Worm (Caenorhabditis elegans) whole organism, L1 larva: ENCODE data around the gene egl-27.

Source experiments
- F16B12.6 ChIP-seq: fragments of 150-350 bp; optimal IDR thresholded peaks from 2 replicates; lab custom pipeline; 2014; ENCODE audit warnings: missing biosample characterization, missing genetic modification characterization
- Y116A8C.19 ChIP-seq: sonication (generic microtip); optimal IDR thresholded peaks from 2 replicates; lab custom pipeline; 2016; ENCODE audit warnings: missing compliant biosample characterization, missing genetic modification characterization, borderline replicate concordance
- aha-1 ChIP-seq: fragments of 150-350 bp; optimal IDR thresholded peaks from 2 replicates; lab custom pipeline; 2014; ENCODE audit warnings: missing biosample characterization, missing genetic modification characterization
- alr-1 ChIP-seq: fragments of 200-800 bp; sonication (Bioruptor generic); optimal IDR thresholded peaks from 2 replicates; lab custom pipeline; 2018; ENCODE audit warnings: borderline replicate concordance, mild to moderate bottlenecking, missing genetic modification characterization, missing compliant biosample characterization
- aly-2 ChIP-seq: fragments of 150-350 bp; optimal IDR thresholded peaks from 2 replicates; lab custom pipeline; 2014; ENCODE audit warnings: missing biosample characterization, missing genetic modification characterization
- ama-1 ChIP-seq: fragments of 150-350 bp; optimal IDR thresholded peaks from 2 replicates; lab custom pipeline; 2014
- blmp-1 ChIP-seq: fragments of 150-350 bp; optimal IDR thresholded peaks from 2 replicates; lab custom pipeline; 2014; ENCODE audit warnings: missing biosample characterization, missing genetic modification characterization
- ceh-8 ChIP-seq: fragments of 200-800 bp; sonication (Bioruptor generic); optimal IDR thresholded peaks from 2 replicates; lab custom pipeline; 2018; ENCODE audit warnings: mild to moderate bottlenecking, missing genetic modification characterization, moderate library complexity, missing compliant biosample characterization
- ces-1 ChIP-seq: fragments of 150-350 bp; optimal IDR thresholded peaks from 2 replicates; lab custom pipeline; 2014; ENCODE audit warnings: missing biosample characterization, missing genetic modification reagents, missing genetic modification characterization
- dpl-1 ChIP-seq, 3 experiments: fragments of 150-350 bp in 2 of 3; sonication (generic microtip) in 1 of 3; optimal IDR thresholded peaks; 2 replicates each; lab custom pipeline; 2014 to 2017; ENCODE audit warnings: missing biosample characterization in 3 of 3, missing genetic modification characterization in 3 of 3, missing genetic modification reagents in 3 of 3
- efl-1 ChIP-seq, 4 experiments: fragments of 150-350 bp; optimal IDR thresholded peaks in 3 of 4; peaks in 1 of 4; 1 replicate in 1 of 4; 2 replicates in 3 of 4; lab custom pipeline; 2014; ENCODE audit warnings: missing biosample characterization in 2 of 4, missing genetic modification characterization in 2 of 4, missing genetic modification reagents in 2 of 4
- efl-3 ChIP-seq: fragments of 200-800 bp; sonication (Bioruptor generic); optimal IDR thresholded peaks from 2 replicates; lab custom pipeline; 2018; ENCODE audit warnings: mild to moderate bottlenecking, missing genetic modification characterization, missing compliant biosample characterization
- egl-13 ChIP-seq: sonication (generic microtip); optimal IDR thresholded peaks from 2 replicates; lab custom pipeline; 2016; ENCODE audit warnings: missing genotype, missing genetic modification reagents, missing genetic modification characterization, missing compliant biosample characterization
- egl-27 ChIP-seq, 2 experiments: fragments of 150-350 bp in 1 of 2; sonication (generic microtip); optimal IDR thresholded peaks; 3 replicates each; lab custom pipeline; 2017 to 2018; ENCODE audit warnings: missing biosample characterization in 2 of 2, missing genetic modification characterization in 2 of 2, missing genetic modification reagents in 2 of 2
- elt-3 ChIP-seq, 6 experiments: fragments of 150-350 bp in 1 of 6; sonication (generic microtip); optimal IDR thresholded peaks; 2 replicates each; lab custom pipeline; 2017 to 2018; ENCODE audit warnings: missing biosample characterization in 6 of 6, missing genetic modification characterization in 6 of 6, inconsistent platforms in 1 of 6
- fkh-10 ChIP-seq: sonication (generic microtip); optimal IDR thresholded peaks from 2 replicates; lab custom pipeline; 2017; ENCODE audit warnings: missing biosample characterization, missing genetic modification reagents, missing genetic modification characterization
- fkh-4 ChIP-seq: sonication (generic microtip); optimal IDR thresholded peaks from 2 replicates; lab custom pipeline; 2016; ENCODE audit warnings: missing compliant biosample characterization, missing genetic modification characterization, borderline replicate concordance
- fos-1 ChIP-seq: fragments of 150-350 bp; optimal IDR thresholded peaks from 2 replicates; lab custom pipeline; 2014; ENCODE audit warnings: missing biosample characterization, missing genetic modification characterization
- irx-1 ChIP-seq: sonication (generic microtip); optimal IDR thresholded peaks from 2 replicates; lab custom pipeline; 2016; ENCODE audit warnings: missing genetic modification characterization, missing compliant biosample characterization
- jun-1 ChIP-seq: fragments of 150-350 bp; optimal IDR thresholded peaks from 2 replicates; lab custom pipeline; 2014; ENCODE audit warnings: missing biosample characterization, missing genetic modification reagents, missing genetic modification characterization
- lin-13 ChIP-seq: fragments of 150-350 bp; optimal IDR thresholded peaks from 2 replicates; lab custom pipeline; 2014; ENCODE audit warnings: missing biosample characterization, missing genetic modification reagents, missing genetic modification characterization
- lin-14 ChIP-seq: fragments of 200-800 bp; sonication (Bioruptor generic); optimal IDR thresholded peaks from 2 replicates; lab custom pipeline; 2018; ENCODE audit warnings: mild to moderate bottlenecking, missing genetic modification characterization, moderate library complexity, missing compliant biosample characterization
- lin-15B ChIP-seq: fragments of 150-350 bp; sonication (generic microtip); optimal IDR thresholded peaks from 3 replicates; lab custom pipeline; 2014; ENCODE audit warnings: missing biosample characterization, missing genetic modification characterization
- lir-3 ChIP-seq: sonication (generic microtip); optimal IDR thresholded peaks from 2 replicates; lab custom pipeline; 2016; ENCODE audit warnings: mild to moderate bottlenecking, missing genetic modification characterization, moderate library complexity, missing compliant biosample characterization; ENCODE audit not compliant: poor library complexity
- lsy-2 ChIP-seq, 2 experiments: fragments of 150-350 bp; optimal IDR thresholded peaks; 2 replicates each; lab custom pipeline; 2014; ENCODE audit warnings: missing biosample characterization in 2 of 2, missing genetic modification characterization in 2 of 2
- mdl-1 ChIP-seq, 2 experiments: fragments of 150-350 bp; optimal IDR thresholded peaks; 2 replicates each; lab custom pipeline; 2014 to 2017; ENCODE audit warnings: missing biosample characterization in 2 of 2, missing genetic modification characterization in 2 of 2, inconsistent platforms in 1 of 2
- mef-2 ChIP-seq: fragments of 150-350 bp; optimal IDR thresholded peaks from 2 replicates; lab custom pipeline; 2014; ENCODE audit warnings: missing biosample characterization, missing genetic modification characterization
- mep-1 ChIP-seq: fragments of 150-350 bp; optimal IDR thresholded peaks from 2 replicates; lab custom pipeline; 2014; ENCODE audit warnings: missing biosample characterization, missing genetic modification characterization
- nhr-11 ChIP-seq: fragments of 150-350 bp; optimal IDR thresholded peaks from 2 replicates; lab custom pipeline; 2014; ENCODE audit warnings: missing biosample characterization, missing genetic modification characterization
- nhr-12 ChIP-seq: sonication (generic microtip); optimal IDR thresholded peaks from 2 replicates; lab custom pipeline; 2017; ENCODE audit warnings: missing biosample characterization, missing genetic modification characterization
- nhr-19 ChIP-seq: fragments of 200-800 bp; sonication (Bioruptor generic); conservative IDR thresholded peaks from 2 replicates; pipeline ENCODE4 v1.3.6; 2022; ENCODE audit warnings: missing genetic modification characterization, missing compliant biosample characterization
- nhr-20 ChIP-seq: sonication (generic microtip); optimal IDR thresholded peaks from 2 replicates; lab custom pipeline; 2016; ENCODE audit warnings: mild to moderate bottlenecking, missing genetic modification characterization, missing compliant biosample characterization
- nhr-28 ChIP-seq: fragments of 150-350 bp; optimal IDR thresholded peaks from 2 replicates; lab custom pipeline; 2014; ENCODE audit warnings: missing biosample characterization, missing genetic modification characterization
- nhr-76 ChIP-seq: sonication (generic microtip); optimal IDR thresholded peaks from 2 replicates; lab custom pipeline; 2017; ENCODE audit warnings: missing biosample characterization, missing genetic modification characterization
- nhr-77 ChIP-seq: fragments of 150-350 bp; optimal IDR thresholded peaks from 2 replicates; lab custom pipeline; 2014; ENCODE audit warnings: missing biosample characterization, missing genetic modification characterization
- nhr-84 ChIP-seq: sonication (generic microtip); optimal IDR thresholded peaks from 2 replicates; lab custom pipeline; 2017; ENCODE audit warnings: missing biosample characterization, missing genetic modification characterization
- pax-3 ChIP-seq: fragments of 200-800 bp; sonication (Bioruptor generic); optimal IDR thresholded peaks from 2 replicates; lab custom pipeline; 2018; ENCODE audit warnings: mild to moderate bottlenecking, missing genetic modification characterization, moderate library complexity, missing compliant biosample characterization
- pqm-1 ChIP-seq: sonication (generic microtip); optimal IDR thresholded peaks from 3 replicates; lab custom pipeline; 2017; ENCODE audit warnings: missing biosample characterization, missing genetic modification characterization
- skn-1 ChIP-seq: fragments of 150-350 bp; optimal IDR thresholded peaks from 2 replicates; lab custom pipeline; 2014; ENCODE audit warnings: missing biosample characterization, missing genetic modification characterization
- sox-4 ChIP-seq: sonication (generic microtip); optimal IDR thresholded peaks from 2 replicates; lab custom pipeline; 2016; ENCODE audit warnings: missing genetic modification characterization, missing compliant biosample characterization
- sptf-1 ChIP-seq: fragments of 150-350 bp; optimal IDR thresholded peaks from 2 replicates; lab custom pipeline; 2014; ENCODE audit warnings: missing biosample characterization, missing genetic modification characterization
- swsn-7 ChIP-seq: sonication (generic microtip); optimal IDR thresholded peaks from 2 replicates; lab custom pipeline; 2016; ENCODE audit warnings: missing genetic modification characterization, missing compliant biosample characterization
- tbx-2 ChIP-seq: sonication (generic microtip); optimal IDR thresholded peaks from 2 replicates; lab custom pipeline; 2016; ENCODE audit warnings: missing genetic modification characterization, missing compliant biosample characterization
- tlp-1 ChIP-seq: fragments of 150-350 bp; optimal IDR thresholded peaks from 2 replicates; lab custom pipeline; 2014; ENCODE audit warnings: missing biosample characterization, missing genetic modification characterization
- unc-130 ChIP-seq: fragments of 150-350 bp; optimal IDR thresholded peaks from 2 replicates; lab custom pipeline; 2017; ENCODE audit warnings: missing biosample characterization, missing genetic modification characterization, inconsistent platforms
- unc-30 ChIP-seq: sonication (generic microtip); optimal IDR thresholded peaks from 2 replicates; lab custom pipeline; 2017; ENCODE audit warnings: missing biosample characterization, missing genetic modification characterization
- unc-62 ChIP-seq: fragments of 150-350 bp; optimal IDR thresholded peaks from 2 replicates; lab custom pipeline; 2014; ENCODE audit warnings: missing biosample characterization, missing genetic modification reagents, missing genetic modification characterization
- unc-86 ChIP-seq: sonication (generic microtip); optimal IDR thresholded peaks from 2 replicates; lab custom pipeline; 2016; ENCODE audit warnings: missing genetic modification characterization, missing compliant biosample characterization
- unc-98 ChIP-seq: fragments of 200-800 bp; sonication (Bioruptor generic); IDR thresholded peaks from 2 replicates; pipeline ENCODE4 v1.3.6; 2022; ENCODE audit warnings: missing genetic modification characterization, missing compliant biosample characterization
- ztf-11 ChIP-seq, 2 experiments: sonication (generic microtip); optimal IDR thresholded peaks; 2 replicates each; lab custom pipeline; 2016 to 2017; ENCODE audit warnings: missing genetic modification characterization in 2 of 2, missing biosample characterization in 1 of 2, missing compliant biosample characterization in 1 of 2

Gene egl-27

DNA sequence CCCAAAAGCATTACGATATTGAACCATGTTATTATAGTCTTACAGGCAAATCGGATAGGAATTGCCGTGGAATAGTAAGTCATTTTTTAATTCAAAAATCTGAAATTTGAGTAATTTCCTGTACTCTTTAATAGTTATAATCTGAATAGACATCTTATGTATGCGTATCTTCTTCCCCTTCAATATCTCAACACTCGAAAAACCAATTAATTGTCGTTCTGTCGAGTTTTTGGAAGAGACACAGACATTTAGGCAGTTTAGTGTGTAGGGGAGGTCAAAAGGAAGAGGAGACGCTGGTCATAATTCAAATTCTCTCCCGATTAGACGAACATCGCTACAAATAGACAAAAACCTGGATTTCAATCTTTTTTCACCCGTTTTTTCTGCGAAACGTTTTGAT is 692 bp downstream of the egl-27 start (continued):
- no peak for TF ChIP-seq Y116A8C.19
- TF ChIP-seq nhr-12 (tag; lab: Kevin White, UChicago), result no peak
- peak; percentile 13 to 21 for TF ChIP-seq efl-1 (optimal IDR thresholded peaks at IDR 0.05; lab: Kevin White, UChicago)
- no peak for TF ChIP-seq efl-1 (GFP tag; optimal IDR thresholded peaks at IDR 0.05 in 1 of 2; lab: Kevin White, UChicago)
- TF ChIP-seq egl-27 (tag; optimal IDR thresholded peaks at IDR 0.05; lab: Kevin White, UChicago), result peak in 1 of 2 experiments; percentile 85
- no peak for TF ChIP-seq irx-1 (tag; lab: Kevin White, UChicago)
- no peak for TF ChIP-seq fkh-10
- no peak for TF ChIP-seq aly-2
- TF ChIP-seq lin-13 (GFP tag; lab: Kevin White, UChicago), result no peak
- TF ChIP-seq lin-14 (GFP tag; lab: Kevin White, UChicago), result peak; percentile 88
- no peak for TF ChIP-seq unc-30 (tag; lab: Kevin White, UChicago)
- peak; percentile 63 for TF ChIP-seq mep-1 (tag; lab: Kevin White, UChicago)
- TF ChIP-seq aha-1, result no peak
- TF ChIP-seq nhr-20, result peak; percentile 36
- TF ChIP-seq fos-1 (tag; lab: Kevin White, UChicago), result no peak
- no peak for TF ChIP-seq mef-2 (tag; lab: Kevin White, UChicago)
- no peak for TF ChIP-seq lir-3 (tag; lab: Kevin White, UChicago)
- TF ChIP-seq sptf-1 (tag; lab: Kevin White, UChicago), result no peak
- no peak for TF ChIP-seq tlp-1
- TF ChIP-seq nhr-28 (tag; lab: Kevin White, UChicago), result no peak
- TF ChIP-seq tbx-2, result peak; percentile 31
- no peak for TF ChIP-seq unc-98 (GFP tag; lab: Robert Waterston, UW)
- TF ChIP-seq sox-4 (tag; lab: Kevin White, UChicago), result no peak
- no peak for TF ChIP-seq ama-1 (lab: Kevin White, UChicago)
- TF ChIP-seq jun-1 (tag; lab: Kevin White, UChicago), result no peak
- TF ChIP-seq mdl-1 (tag; optimal IDR thresholded peaks at IDR 0.05; lab: Kevin White, UChicago), result no peak
- no peak for TF ChIP-seq nhr-76 (tag; lab: Kevin White, UChicago)
- TF ChIP-seq dpl-1 (GFP tag; optimal IDR thresholded peaks at IDR 0.05; lab: Kevin White, UChicago), result no peak
- no peak for TF ChIP-seq fkh-4
- peak; percentile 11 for TF ChIP-seq swsn-7
- TF ChIP-seq ceh-8 (GFP tag; lab: Kevin White, UChicago), result peak; percentile 2
- no peak for TF ChIP-seq pax-3 (tag; lab: Kevin White, UChicago)
- TF ChIP-seq nhr-11 (tag; lab: Kevin White, UChicago), result no peak
- no peak for TF ChIP-seq skn-1 (tag; lab: Kevin White, UChicago)
- no peak for TF ChIP-seq ztf-11 (tag; optimal IDR thresholded peaks at IDR 0.05; lab: Kevin White, UChicago)
- peak; percentile 3 to 67 for TF ChIP-seq lsy-2 (tag; optimal IDR thresholded peaks at IDR 0.05; lab: Kevin White, UChicago)
- TF ChIP-seq alr-1 (tag; lab: Kevin White, UChicago), result no peak
- TF ChIP-seq efl-3 (GFP tag; lab: Kevin White, UChicago), result no peak

DNA sequence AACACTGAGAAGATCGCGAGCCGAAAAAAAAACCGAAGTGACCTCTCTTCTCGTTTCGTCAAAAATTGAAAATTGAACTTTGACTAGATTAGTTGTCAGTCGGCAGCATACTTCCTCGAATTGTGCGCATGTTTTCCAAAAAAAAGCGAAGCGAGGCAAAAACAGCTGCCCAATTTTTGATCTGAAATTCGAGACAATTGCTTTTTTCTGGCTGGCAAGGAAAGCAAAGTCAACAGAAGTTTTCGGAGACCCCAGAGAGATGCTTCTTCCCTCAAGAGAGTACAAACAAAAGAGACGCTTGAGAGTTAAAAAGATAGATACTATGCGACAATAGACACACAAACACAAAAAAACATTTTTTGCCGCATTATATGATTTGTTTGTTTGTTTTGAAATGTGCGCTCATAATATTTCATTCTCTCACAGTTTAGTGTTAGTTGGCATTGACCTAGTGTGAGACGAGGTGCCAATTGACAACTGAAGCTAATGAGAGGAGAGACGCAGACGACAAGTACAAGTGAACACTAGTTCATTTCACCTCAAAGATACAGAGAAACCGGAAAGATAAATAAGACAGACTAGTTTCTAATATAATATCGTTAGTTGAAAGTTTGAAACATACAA is 1.3 kb downstream of the egl-27 start:
- TF ChIP-seq nhr-77 (tag; lab: Kevin White, UChicago) (no peak), egl-27 (tag; optimal IDR thresholded peaks at IDR 0.05; lab: Kevin White, UChicago) (peak in 1 of 2 experiments; percentile 11), ama-1 (lab: Kevin White, UChicago) (no peak), elt-3 (tag; optimal IDR thresholded peaks at IDR 0.05; lab: Kevin White, UChicago) (no peak), nhr-28 (tag; lab: Kevin White, UChicago) (no peak), ces-1 (GFP tag; lab: Kevin White, UChicago) (no peak), aha-1 (no peak), aly-2 (no peak), sptf-1 (tag; lab: Kevin White, UChicago) (no peak), nhr-84 (no peak), unc-98 (GFP tag; lab: Robert Waterston, UW) (no peak), lin-15B (tag; lab: Kevin White, UChicago) (no peak), ztf-11 (tag; optimal IDR thresholded peaks at IDR 0.05; lab: Kevin White, UChicago) (no peak), Y116A8C.19 (no peak), egl-13 (tag; lab: Kevin White, UChicago) (no peak), ceh-8 (GFP tag; lab: Kevin White, UChicago) (no peak), unc-86 (tag; lab: Kevin White, UChicago) (no peak), unc-62 (GFP tag; lab: Kevin White, UChicago) (no peak), blmp-1 (tag; lab: Kevin White, UChicago) (peak; percentile 3), nhr-19 (GFP tag; lab: Robert Waterston, UW) (no peak), nhr-20 (no peak), tbx-2 (no peak), mef-2 (tag; lab: Kevin White, UChicago) (no peak), lin-13 (GFP tag; lab: Kevin White, UChicago) (no peak), F16B12.6 (tag; lab: Kevin White, UChicago) (no peak), dpl-1 (GFP tag; optimal IDR thresholded peaks at IDR 0.05; lab: Kevin White, UChicago) (no peak), unc-130 (tag; lab: Kevin White, UChicago) (no peak), pqm-1 (tag; lab: Kevin White, UChicago) (no peak)
